Fruit fly (Drosophila melanogaster) whole organism, wandering third instar larva: Measurements from ENCODE around the gene CG43732.
A peak's percentile ranks its signal among the peaks of the same experiment; 100 is the strongest.

ENCODE experiments used
- Abd-B ChIP-seq: fragments of >200 bp; optimal IDR thresholded peaks from 2 replicates; lab custom pipeline; 2017; ENCODE audit warnings: missing biosample characterization, missing genetic modification characterization
- Dfd ChIP-seq: fragments of >200 bp; optimal IDR thresholded peaks from 2 replicates; lab custom pipeline; 2017; ENCODE audit warnings: missing biosample characterization, missing genetic modification characterization
- Dif ChIP-seq: fragments of 200-275, 200-300 bp; sonication (Bioruptor generic); optimal IDR thresholded peaks from 2 replicates; lab custom pipeline; 2018; ENCODE audit warnings: missing biosample characterization, missing genetic modification characterization; ENCODE audit not compliant: partially characterized antibody
- Jra ChIP-seq: sonication (Bioruptor generic); optimal IDR thresholded peaks from 2 replicates; lab custom pipeline; 2016; ENCODE audit warnings: missing biosample characterization, missing genetic modification characterization
- Sp1 ChIP-seq: fragments of 200-800 bp; sonication (Bioruptor generic); optimal IDR thresholded peaks from 3 replicates; lab custom pipeline; 2019; ENCODE audit warnings: missing biosample characterization, mild to moderate bottlenecking, missing genetic modification characterization, moderate library complexity
- Vsx2 ChIP-seq: fragments of 200-300, 225-300 bp; sonication (Bioruptor generic); optimal IDR thresholded peaks from 2 replicates; lab custom pipeline; 2018; ENCODE audit warnings: missing biosample characterization, missing genetic modification characterization; ENCODE audit not compliant: partially characterized antibody
- br ChIP-seq: fragments of 200-800 bp; sonication (Bioruptor generic); optimal IDR thresholded peaks from 2 replicates; lab custom pipeline; 2016; ENCODE audit warnings: missing biosample characterization, missing genetic modification characterization
- dl ChIP-seq, 2 experiments: fragments of 175-275, 200-275 bp in 1 of 2; fragments of 200-275 bp in 1 of 2; sonication (Bioruptor generic); optimal IDR thresholded peaks; lab custom pipeline; 2018; ENCODE audit warnings: mild to moderate bottlenecking in 2 of 2, missing biosample characterization in 2 of 2, missing genetic modification characterization in 2 of 2, moderate library complexity in 2 of 2; ENCODE audit not compliant: partially characterized antibody in 2 of 2, insufficient read depth in 1 of 2
- ey ChIP-seq: fragments of 200-800 bp; sonication (Bioruptor generic); optimal IDR thresholded peaks from 2 replicates; lab custom pipeline; 2016; ENCODE audit warnings: missing biosample characterization, missing genetic modification characterization
- foxo ChIP-seq, 2 experiments: fragments of 200-800 bp; sonication (Bioruptor generic); optimal IDR thresholded peaks; 2 replicates in 1 of 2; 3 replicates in 1 of 2; lab custom pipeline; 2016 to 2017; ENCODE audit warnings: missing biosample characterization in 2 of 2, missing genetic modification characterization in 2 of 2
- fru ChIP-seq: fragments of 200-800 bp; sonication (Bioruptor generic); optimal IDR thresholded peaks from 3 replicates; lab custom pipeline; 2016; ENCODE audit warnings: missing biosample characterization, mild to moderate bottlenecking, missing genetic modification characterization
- pan ChIP-seq: fragments of >200 bp; optimal IDR thresholded peaks from 2 replicates; lab custom pipeline; 2017
- rgr ChIP-seq: fragments of 200-800 bp; sonication (Bioruptor generic); optimal IDR thresholded peaks from 3 replicates; lab custom pipeline; 2016; ENCODE audit warnings: missing biosample characterization, mild to moderate bottlenecking, missing genetic modification characterization
- usp ChIP-seq: fragments of >200 bp; optimal IDR thresholded peaks from 2 replicates; lab custom pipeline; 2017; ENCODE audit warnings: missing biosample characterization, missing genetic modification characterization

DNA sequence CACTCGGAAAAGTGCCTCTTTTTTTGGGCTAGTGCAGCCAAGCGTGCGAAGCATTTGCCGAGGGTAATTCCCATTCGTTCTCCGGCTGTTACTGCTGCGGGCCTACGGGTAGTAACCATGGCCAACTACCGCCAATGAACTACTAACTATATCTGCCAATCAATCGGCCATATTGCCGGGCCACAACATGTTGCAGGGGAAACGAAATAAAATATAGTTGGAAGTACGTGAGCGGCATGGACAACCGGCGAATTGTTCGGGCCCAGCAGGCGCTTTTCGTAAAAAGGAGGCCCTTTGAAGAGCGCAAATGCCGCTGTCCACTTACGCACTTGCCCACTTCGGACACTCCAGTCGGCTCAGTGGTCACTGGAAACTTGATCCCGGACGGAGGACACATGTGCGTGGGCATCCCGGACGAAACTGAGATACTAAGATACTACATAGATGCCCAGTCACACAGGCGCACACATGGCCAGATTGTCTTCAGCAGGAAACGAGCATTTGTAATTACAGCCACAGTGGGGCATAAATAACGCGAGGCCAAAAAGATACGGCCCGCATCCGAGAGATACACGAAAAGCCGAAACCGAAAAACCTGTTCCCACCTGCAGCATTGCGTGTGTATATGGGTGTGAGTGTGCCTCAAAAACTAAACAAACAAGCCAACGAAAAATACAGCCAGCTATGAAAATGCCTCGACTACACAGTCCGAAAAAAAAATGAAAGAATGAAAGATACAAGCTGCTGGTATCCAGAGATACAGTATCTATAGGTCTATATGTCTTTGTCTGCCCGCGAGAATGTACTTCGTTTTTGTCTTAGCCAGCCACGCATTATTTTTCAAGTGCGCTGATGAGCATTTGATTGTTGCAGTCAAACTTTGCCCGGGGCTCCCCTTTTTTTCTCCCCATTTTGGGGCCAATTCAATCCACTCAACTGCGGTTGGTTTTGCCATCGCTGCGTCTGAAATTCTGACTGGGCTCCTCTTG is 37.7 kb downstream of the CG43732 start:
- TF ChIP-seq Jra (GFP tag; lab: Kevin White, UChicago) (no peak), Abd-B (GFP tag; lab: Kevin White, UChicago) (no peak), Sp1 (GFP tag; lab: Kevin White, UChicago) (no peak), ey (GFP tag; lab: Kevin White, UChicago) (peak; percentile 8), fru (GFP tag; lab: Kevin White, UChicago) (peak; percentile 34), dl (GFP tag; optimal IDR thresholded peaks at IDR 0.05; lab: Kevin White, UChicago; ENCODE audit: insufficient read depth in 1 of 2, partially characterized antibody in 2 of 2) (no peak), Dif (peak; percentile 19), usp (GFP tag; lab: Kevin White, UChicago) (no peak), Vsx2 (GFP tag; lab: Kevin White, UChicago) (no peak), foxo (GFP tag; optimal IDR thresholded peaks at IDR 0.05; lab: Kevin White, UChicago) (peak in 1 of 2 experiments; percentile 15), Dfd (GFP tag; lab: Kevin White, UChicago) (no peak), br (GFP tag; lab: Kevin White, UChicago) (no peak), pan (no peak), rgr (GFP tag; lab: Kevin White, UChicago) (peak; percentile 3)
